Worm (Caenorhabditis elegans): ENCODE results near the gene vps-32.1.
"Not testable (repeated sequence)": the region's sequence is repeated elsewhere in the genome, so short reads cannot be mapped to it uniquely, and the experiment has no call there.

DNA sequence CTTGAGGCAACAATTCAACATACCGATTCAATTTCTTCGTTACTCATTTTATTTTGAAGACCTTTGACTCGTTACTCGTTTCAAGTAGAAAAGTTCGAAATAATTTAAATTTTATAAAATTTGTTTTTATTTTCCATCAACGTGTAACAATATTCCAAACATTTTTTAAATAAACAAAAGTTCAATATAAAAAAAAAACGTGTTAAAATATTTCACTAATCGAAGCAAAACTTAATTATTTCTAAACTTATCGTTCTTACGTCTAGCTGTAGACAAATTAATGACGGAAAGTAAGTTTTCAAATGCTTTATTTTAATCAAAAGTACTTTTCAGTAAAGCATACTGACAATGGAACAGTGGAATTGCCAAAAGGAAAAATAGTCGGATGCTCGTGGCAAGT lies 37.7 kb downstream of the vps-32.1 start, which contains the start of the genes F54H5.5 and F54H5.2:
- not testable (repeated sequence) for TF ChIP-seq F22D6.2 (tag; optimal IDR thresholded peaks at IDR 0.05); snpc-4 (GFP tag; optimal IDR thresholded peaks at IDR 0.05); snpc-4 (tag; optimal IDR thresholded peaks at IDR 0.05); ztf-26 (tag; optimal IDR thresholded peaks at IDR 0.05); ceh-58 (GFP tag; IDR thresholded peaks at IDR 0.05); ztf-25 (GFP tag; IDR thresholded peaks at IDR 0.05); pbrm-1 (GFP tag; IDR thresholded peaks at IDR 0.05); ztf-18 (tag; optimal IDR thresholded peaks at IDR 0.05); ceh-40 (GFP tag; IDR thresholded peaks at IDR 0.05); F23B12.7 (tag; optimal IDR thresholded peaks at IDR 0.05; ENCODE audit: insufficient read depth); ets-4 (GFP tag; optimal IDR thresholded peaks at IDR 0.05); K11D2.4 (GFP tag; IDR thresholded peaks at IDR 0.05)

Measured in whole organism, young adult.